Fruit fly (Drosophila melanogaster) whole organism, embryonic: ENCODE data around the gene nSMase.

Experiments used
- CG11085 ChIP-seq: fragments of 200-800 bp; sonication (Bioruptor generic); IDR thresholded peaks from 2 replicates; pipeline ENCODE4 v1.3.6; 2022; ENCODE audit warnings: missing biosample characterization, missing genetic modification characterization
- CG11247 ChIP-seq: fragments of 200-800 bp; sonication (Bioruptor generic); IDR thresholded peaks from 2 replicates; pipeline ENCODE4 v1.3.6; 2022; ENCODE audit warnings: missing biosample characterization, missing genetic modification characterization
- CG11695 ChIP-seq: fragments of 200-800 bp; sonication (Bioruptor generic); IDR thresholded peaks from 3 replicates; pipeline ENCODE4 v1.3.6; 2022; ENCODE audit warnings: missing biosample characterization, missing genetic modification characterization
- CG12299 ChIP-seq: fragments of 200-800 bp; sonication (Bioruptor generic); optimal IDR thresholded peaks from 2 replicates; lab custom pipeline; 2018; ENCODE audit warnings: missing biosample characterization, mild to moderate bottlenecking, missing genetic modification characterization
- CG14441 ChIP-seq: fragments of 200-800 bp; sonication (Bioruptor generic); IDR thresholded peaks from 2 replicates; pipeline ENCODE4 v1.3.6; 2022; ENCODE audit warnings: missing biosample characterization, missing genetic modification characterization
- CG15011 ChIP-seq: fragments of 200-800 bp; sonication (Bioruptor generic); optimal IDR thresholded peaks from 3 replicates; lab custom pipeline; 2018; ENCODE audit warnings: missing biosample characterization, mild to moderate bottlenecking, missing genetic modification characterization
- CG15269 ChIP-seq: fragments of 200-800 bp; sonication (Bioruptor generic); optimal IDR thresholded peaks from 2 replicates; lab custom pipeline; 2018; ENCODE audit warnings: missing biosample characterization, mild to moderate bottlenecking, missing genetic modification characterization, moderate library complexity
- CG17385 ChIP-seq: fragments of 200-800 bp; sonication (Bioruptor generic); optimal IDR thresholded peaks from 3 replicates; lab custom pipeline; 2018; ENCODE audit warnings: missing biosample characterization, mild to moderate bottlenecking, missing genetic modification characterization
- CG4360 ChIP-seq: fragments of 200-800 bp; sonication (Bioruptor generic); IDR thresholded peaks from 2 replicates; pipeline ENCODE4 v1.3.6; 2022; ENCODE audit warnings: missing biosample characterization, missing genetic modification characterization
- CG4404 ChIP-seq: fragments of 200-800 bp; sonication (Bioruptor generic); IDR thresholded peaks from 2 replicates; pipeline ENCODE4 v1.3.6; 2022; ENCODE audit warnings: missing biosample characterization, missing genetic modification characterization
- CG4424 ChIP-seq: fragments of 200-800 bp; sonication (Bioruptor generic); optimal IDR thresholded peaks from 3 replicates; lab custom pipeline; 2016; ENCODE audit warnings: missing biosample characterization, missing genetic modification characterization
- CG4707 ChIP-seq: fragments of 200-800 bp; sonication (Bioruptor generic); optimal IDR thresholded peaks from 2 replicates; lab custom pipeline; 2018; ENCODE audit warnings: missing biosample characterization, mild to moderate bottlenecking, missing genetic modification characterization, moderate library complexity
- CG5180 ChIP-seq: fragments of 200-800 bp; sonication (Bioruptor generic); optimal IDR thresholded peaks from 3 replicates; lab custom pipeline; 2017; ENCODE audit warnings: missing biosample characterization, missing genetic modification characterization, mild to moderate bottlenecking, moderate library complexity, missing genetic modification reagents
- CG5953 ChIP-seq: fragments of 200-800 bp; sonication (Bioruptor generic); IDR thresholded peaks from 2 replicates; pipeline ENCODE4 v1.3.6; 2022; ENCODE audit warnings: missing biosample characterization, missing genetic modification characterization
- CG7271 ChIP-seq: fragments of 200-800 bp; sonication (Bioruptor generic); optimal IDR thresholded peaks from 2 replicates; lab custom pipeline; 2018; ENCODE audit warnings: missing biosample characterization, mild to moderate bottlenecking, missing genetic modification characterization, moderate library complexity
- CG8089 ChIP-seq: fragments of 200-800 bp; sonication (Bioruptor generic); optimal IDR thresholded peaks from 3 replicates; lab custom pipeline; 2016; ENCODE audit warnings: missing biosample characterization, missing genetic modification characterization
- E2f1 ChIP-seq: fragments of 200-800 bp; sonication (Bioruptor generic); IDR thresholded peaks from 2 replicates; pipeline ENCODE4 v1.3.6; 2022; ENCODE audit warnings: missing biosample characterization, missing genetic modification characterization
- Ets97D ChIP-seq: fragments of 200-800 bp; sonication (Bioruptor generic); optimal IDR thresholded peaks from 3 replicates; lab custom pipeline; 2016; ENCODE audit warnings: missing biosample characterization, missing genetic modification characterization
- Fer2 ChIP-seq: fragments of 200-800 bp; sonication (Bioruptor generic); optimal IDR thresholded peaks from 2 replicates; lab custom pipeline; 2018; ENCODE audit warnings: missing biosample characterization, mild to moderate bottlenecking, missing genetic modification characterization, moderate library complexity
- H2.0 ChIP-seq: fragments of 200-800 bp; sonication (Bioruptor generic); IDR thresholded peaks from 2 replicates; pipeline ENCODE4 v1.3.6; 2022; ENCODE audit warnings: missing biosample characterization, missing genetic modification characterization
- HLH4C ChIP-seq: fragments of 200-800 bp; sonication (Bioruptor generic); IDR thresholded peaks from 3 replicates; pipeline ENCODE4 v1.3.6; 2022; ENCODE audit warnings: missing biosample characterization, missing genetic modification characterization; ENCODE audit not compliant: partially characterized antibody
- Hand ChIP-seq: fragments of 200-800 bp; sonication (Bioruptor generic); optimal IDR thresholded peaks from 2 replicates; lab custom pipeline; 2017; ENCODE audit warnings: mild to moderate bottlenecking, missing biosample characterization, missing genetic modification reagents, missing genetic modification characterization
- Hr3 ChIP-seq: fragments of 200-800 bp; sonication (Bioruptor generic); optimal IDR thresholded peaks from 3 replicates; lab custom pipeline; 2016; ENCODE audit warnings: missing biosample characterization, missing genetic modification characterization
- MBD-R2 ChIP-seq: fragments of 200-800 bp; sonication (Bioruptor generic); IDR thresholded peaks from 2 replicates; pipeline ENCODE4 v1.3.6; 2022; ENCODE audit warnings: missing biosample characterization, missing genetic modification characterization
- Poxn ChIP-seq: fragments of 200-800 bp; sonication (Bioruptor generic); IDR thresholded peaks from 2 replicates; pipeline ENCODE4 v1.3.6; 2022; ENCODE audit warnings: missing biosample characterization, missing genetic modification characterization
- Side ChIP-seq: fragments of 200-800 bp; sonication (Bioruptor generic); optimal IDR thresholded peaks from 2 replicates; lab custom pipeline; 2016; ENCODE audit warnings: missing biosample characterization, missing genetic modification characterization
- Usf ChIP-seq: fragments of 200-800 bp; sonication (Bioruptor generic); optimal IDR thresholded peaks from 2 replicates; lab custom pipeline; 2017; ENCODE audit warnings: missing genotype, missing biosample characterization, missing genetic modification characterization
- bigmax ChIP-seq: fragments of 200-800 bp; sonication (Bioruptor generic); optimal IDR thresholded peaks from 2 replicates; lab custom pipeline; 2018; ENCODE audit warnings: missing biosample characterization, mild to moderate bottlenecking, missing genetic modification characterization
- chn ChIP-seq: fragments of 200-800 bp; sonication (Bioruptor generic); optimal IDR thresholded peaks from 2 replicates; lab custom pipeline; 2016; ENCODE audit warnings: missing biosample characterization, missing genetic modification characterization
- cwo ChIP-seq: fragments of 200-800 bp; sonication (Bioruptor generic); optimal IDR thresholded peaks from 3 replicates; lab custom pipeline; 2017; ENCODE audit warnings: missing biosample characterization, missing genetic modification characterization, mild to moderate bottlenecking, moderate library complexity, missing genetic modification reagents
- da ChIP-seq: fragments of 200-800 bp; sonication (Bioruptor generic); optimal IDR thresholded peaks from 2 replicates; lab custom pipeline; 2016; ENCODE audit warnings: missing biosample characterization, missing genetic modification characterization
- dimm ChIP-seq: fragments of 200-800 bp; sonication (Bioruptor generic); IDR thresholded peaks from 2 replicates; pipeline ENCODE4 v1.3.6; 2022; ENCODE audit warnings: missing biosample characterization, missing genetic modification characterization
- dmrt11E ChIP-seq: fragments of 200-800 bp; sonication (Bioruptor generic); optimal IDR thresholded peaks from 3 replicates; lab custom pipeline; 2018; ENCODE audit warnings: missing biosample characterization, mild to moderate bottlenecking, missing genetic modification characterization, moderate library complexity
- fd96Cb ChIP-seq: fragments of 200-800 bp; sonication (Bioruptor generic); optimal IDR thresholded peaks from 2 replicates; lab custom pipeline; 2018; ENCODE audit warnings: missing biosample characterization, mild to moderate bottlenecking, missing genetic modification characterization, moderate library complexity
- gce ChIP-seq: fragments of 200-800 bp; sonication (Bioruptor generic); IDR thresholded peaks from 3 replicates; pipeline ENCODE4 v1.3.6; 2022; ENCODE audit warnings: missing biosample characterization, missing genetic modification characterization
- h ChIP-seq: fragments of >200 bp; optimal IDR thresholded peaks from 2 replicates; lab custom pipeline; 2017
- her ChIP-seq: fragments of 200-800 bp; sonication (Bioruptor generic); optimal IDR thresholded peaks from 2 replicates; lab custom pipeline; 2016; ENCODE audit warnings: missing biosample characterization, missing genetic modification characterization
- jigr1 ChIP-seq: fragments of 200-800 bp; sonication (Bioruptor generic); IDR thresholded peaks from 3 replicates; pipeline ENCODE4 v1.3.6; 2022; ENCODE audit warnings: missing biosample characterization, missing genetic modification characterization
- p53 ChIP-seq: fragments of 200-800 bp; sonication (Bioruptor generic); optimal IDR thresholded peaks from 2 replicates; lab custom pipeline; 2016; ENCODE audit warnings: missing biosample characterization, missing genetic modification characterization
- pan ChIP-seq, 4 experiments: fragments of >200 bp in 3 of 4; fragments of 200-800 bp in 1 of 4; sonication (Bioruptor generic) in 1 of 4; optimal IDR thresholded peaks in 3 of 4; IDR thresholded peaks in 1 of 4; 2 replicates each; pipeline versions ENCODE4 v1.3.6 to Lab custom; 2017 to 2022; ENCODE audit warnings: missing biosample characterization in 2 of 4, missing genetic modification characterization in 2 of 4, mixed read lengths in 1 of 4
- phol ChIP-seq: fragments of 200-800 bp; sonication (Bioruptor generic); optimal IDR thresholded peaks from 3 replicates; lab custom pipeline; 2018; ENCODE audit warnings: missing biosample characterization, mild to moderate bottlenecking, missing genetic modification characterization, moderate library complexity
- pita ChIP-seq: fragments of 200-800 bp; sonication (Bioruptor generic); optimal IDR thresholded peaks from 2 replicates; lab custom pipeline; 2017; ENCODE audit warnings: missing biosample characterization, mild to moderate bottlenecking, missing genetic modification characterization
- pros ChIP-seq: fragments of 200-800 bp; sonication (Bioruptor generic); optimal IDR thresholded peaks from 3 replicates; lab custom pipeline; 2019; ENCODE audit warnings: missing biosample characterization, mild to moderate bottlenecking, missing genetic modification characterization, moderate library complexity
- pzg ChIP-seq: fragments of 200-800 bp; sonication (Bioruptor generic); optimal IDR thresholded peaks from 3 replicates; lab custom pipeline; 2018; ENCODE audit warnings: missing biosample characterization, mild to moderate bottlenecking, missing genetic modification characterization, moderate library complexity
- run ChIP-seq: fragments of 200-800 bp; sonication (Bioruptor generic); optimal IDR thresholded peaks from 3 replicates; lab custom pipeline; 2018; ENCODE audit warnings: missing biosample characterization, mild to moderate bottlenecking, missing genetic modification characterization
- sisA ChIP-seq: fragments of 200-800 bp; sonication (Bioruptor generic); IDR thresholded peaks from 2 replicates; pipeline ENCODE4 v1.3.6; 2022; ENCODE audit warnings: missing biosample characterization, missing genetic modification characterization
- so ChIP-seq: fragments of 200-800 bp; sonication (Bioruptor generic); IDR thresholded peaks from 3 replicates; pipeline ENCODE4 v1.3.6; 2022; ENCODE audit warnings: missing biosample characterization, missing genetic modification characterization
- trem ChIP-seq: fragments of 200-800 bp; optimal IDR thresholded peaks from 3 replicates; lab custom pipeline; 2019; ENCODE audit warnings: missing biosample characterization, mild to moderate bottlenecking, missing genetic modification characterization, moderate library complexity
- wdn ChIP-seq: fragments of 200-800 bp; sonication (Bioruptor generic); IDR thresholded peaks from 2 replicates; pipeline ENCODE4 v1.3.6; 2022; ENCODE audit warnings: missing biosample characterization, missing genetic modification characterization

nSMase gene

DNA sequence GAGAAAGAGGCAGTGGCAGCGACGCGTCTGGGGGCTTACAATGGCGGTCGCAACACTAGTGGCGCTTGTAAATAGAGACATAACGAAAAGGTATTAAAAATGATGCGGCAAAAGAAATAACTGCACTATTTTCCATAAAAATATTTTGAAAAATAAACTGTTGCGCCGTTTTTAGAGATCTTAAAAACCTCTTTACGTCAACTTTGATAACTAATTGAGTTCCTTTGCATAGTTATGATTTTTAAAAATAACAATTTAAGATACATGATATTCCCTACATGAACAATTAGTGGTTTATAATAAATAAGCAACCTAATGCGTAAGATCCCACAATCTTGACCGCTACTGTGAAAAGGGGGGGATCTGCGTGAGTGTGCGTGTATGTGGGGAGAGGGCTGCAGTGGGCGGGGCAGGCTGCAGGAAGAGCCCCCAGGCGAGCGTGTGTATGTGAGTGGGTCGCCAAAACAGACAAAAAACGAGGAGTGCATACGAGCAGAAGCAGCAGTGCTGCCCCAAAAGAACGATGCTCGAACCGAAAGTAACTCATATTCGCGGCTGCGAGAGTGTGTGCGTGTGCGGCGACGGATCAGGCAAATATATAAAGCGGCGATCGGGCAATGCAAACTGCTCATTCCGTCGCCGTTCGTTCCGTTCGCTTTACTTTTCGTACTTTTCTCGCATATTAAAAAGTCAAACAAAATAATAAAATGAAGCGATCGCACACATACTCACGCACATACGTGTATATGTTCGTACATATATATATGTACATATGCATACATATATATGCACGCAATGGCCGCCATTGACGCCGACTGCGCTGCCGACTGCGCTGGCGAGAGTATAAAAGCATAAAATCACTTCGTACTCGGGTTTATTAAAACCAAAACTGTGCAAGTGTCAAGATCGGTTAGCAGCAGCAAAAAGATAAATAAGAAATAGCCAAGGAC, 30.0 kb downstream of the nSMase start (continued):
- TF ChIP-seq Hand, result no peak
- TF ChIP-seq Ets97D (GFP tag; lab: Kevin White, UChicago), result no peak
- no peak for TF ChIP-seq CG14441 (GFP tag; lab: Robert Waterston, UW)
- TF ChIP-seq h, result no peak
- TF ChIP-seq trem (tag; lab: Kevin White, UChicago), result no peak
- TF ChIP-seq CG4360 (GFP tag; lab: Robert Waterston, UW), result no peak
- no peak for TF ChIP-seq cwo (GFP tag; lab: Kevin White, UChicago)
- no peak for TF ChIP-seq CG11247
- TF ChIP-seq dimm, result no peak
- no peak for TF ChIP-seq CG5180 (GFP tag; lab: Kevin White, UChicago)
- peak; percentile 52 for TF ChIP-seq CG17385
- no peak for TF ChIP-seq H2.0
- TF ChIP-seq CG5953 (GFP tag; lab: Robert Waterston, UW), result peak; percentile 37; the same call in 1 of the 2 replicates
- no peak for TF ChIP-seq chn (GFP tag; lab: Kevin White, UChicago)
- no peak for TF ChIP-seq Side (GFP tag; lab: Kevin White, UChicago)
- peak; percentile 56 for TF ChIP-seq phol
- TF ChIP-seq run (tag; lab: Kevin White, UChicago), result no peak
- TF ChIP-seq jigr1 (GFP tag; lab: Robert Waterston, UW), result no peak
- TF ChIP-seq so (GFP tag; lab: Robert Waterston, UW), result peak; percentile 74; the same call in 1 of the 3 replicates
- TF ChIP-seq CG8089 (GFP tag; lab: Kevin White, UChicago), result no peak
- TF ChIP-seq Poxn (GFP tag; lab: Robert Waterston, UW), result no peak
- no peak for TF ChIP-seq CG7271
- TF ChIP-seq MBD-R2 (GFP tag; lab: Robert Waterston, UW), result no peak
- TF ChIP-seq bigmax (GFP tag; lab: Kevin White, UChicago), result no peak
- no peak for TF ChIP-seq Fer2 (tag; lab: Kevin White, UChicago)
- TF ChIP-seq E2f1 (GFP tag; lab: Robert Waterston, UW), result no peak
- no peak for TF ChIP-seq wdn
- TF ChIP-seq CG15011, result no peak
- TF ChIP-seq CG4424 (GFP tag; lab: Kevin White, UChicago), result peak; percentile 36
- TF ChIP-seq CG4707 (GFP tag; lab: Kevin White, UChicago), result no peak
- peak; percentile 55 for TF ChIP-seq Usf (GFP tag; lab: Kevin White, UChicago)
- TF ChIP-seq sisA (GFP tag; lab: Robert Waterston, UW), result no peak
- TF ChIP-seq fd96Cb (tag; lab: Kevin White, UChicago), result peak; percentile 38
- no peak for TF ChIP-seq pan (optimal IDR thresholded peaks at IDR 0.05; lab: Kevin White, UChicago)
- TF ChIP-seq pan (GFP tag; optimal IDR thresholded peaks at IDR 0.05 in 1 of 2, IDR thresholded peaks at IDR 0.05 in 1 of 2), result no peak
- TF ChIP-seq dmrt11E (tag; lab: Kevin White, UChicago), result no peak
- TF ChIP-seq p53 (GFP tag; lab: Kevin White, UChicago), result no peak
- peak; percentile 18 for TF ChIP-seq Hr3 (GFP tag; lab: Kevin White, UChicago)
- TF ChIP-seq CG4404, result no peak
- TF ChIP-seq CG15269 (tag; lab: Kevin White, UChicago), result peak; percentile 55
- no peak for TF ChIP-seq CG11085 (GFP tag; lab: Robert Waterston, UW)
- no peak for TF ChIP-seq her (GFP tag; lab: Kevin White, UChicago)
- no peak for TF ChIP-seq gce (GFP tag; lab: Robert Waterston, UW)
- 0 out of 3 replicates have a peak, but pooled peaks have one; percentile 25 for TF ChIP-seq CG11695 (GFP tag; lab: Robert Waterston, UW)
- TF ChIP-seq HLH4C (GFP tag; lab: Robert Waterston, UW), result no peak
- no peak for TF ChIP-seq pita (GFP tag; lab: Kevin White, UChicago)
- no peak for TF ChIP-seq pzg (GFP tag; lab: Kevin White, UChicago)
- TF ChIP-seq pros (GFP tag; lab: Kevin White, UChicago), result no peak
- TF ChIP-seq CG12299 (tag; lab: Kevin White, UChicago), result no peak
- no peak for TF ChIP-seq da (GFP tag; lab: Kevin White, UChicago)
